Worm (Caenorhabditis elegans) whole organism, L4/young adult: ENCODE data around the gene toca-1.

Experiments
- W03F9.2 ChIP-seq: fragments of 150-350 bp; optimal IDR thresholded peaks from 2 replicates; lab custom pipeline; 2014; ENCODE audit warnings: missing biosample characterization, missing genetic modification characterization
- him-1 ChIP-seq: sonication (generic microtip); optimal IDR thresholded peaks from 2 replicates; lab custom pipeline; 2016; ENCODE audit warnings: missing genotype, missing genetic modification reagents, missing genetic modification characterization, missing compliant biosample characterization

DNA sequence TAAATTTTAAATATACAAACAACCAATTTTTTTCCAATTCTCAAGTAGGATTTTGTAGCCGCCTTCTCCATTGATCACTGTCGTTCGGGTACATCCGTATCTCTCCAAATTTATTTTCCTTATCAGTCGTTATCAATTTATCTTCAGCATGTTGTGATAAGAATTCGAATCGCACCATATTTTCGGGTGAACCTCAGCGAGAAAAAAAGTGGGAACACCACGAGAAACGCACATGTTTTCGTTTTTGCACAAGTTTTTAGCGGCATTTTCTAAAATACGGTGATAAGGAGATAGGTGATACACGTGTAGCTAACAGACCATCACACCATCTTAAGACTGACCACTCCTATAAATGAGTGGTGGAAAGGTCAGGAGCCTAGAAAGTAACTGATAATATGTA, 43.4 kb downstream of the toca-1 start:
- TF ChIP-seq W03F9.2 (tag; lab: Kevin White, UChicago) (no peak), him-1 (tag; lab: Kevin White, UChicago) (no peak)
